Fruit fly (Drosophila melanogaster) whole organism, embryonic: ENCODE data around the gene CG5056.

Source experiments
- Abd-B ChIP-seq: fragments of 200-800 bp; sonication (Bioruptor generic); optimal IDR thresholded peaks from 2 replicates; lab custom pipeline; 2018; ENCODE audit warnings: missing biosample characterization, mild to moderate bottlenecking, missing genetic modification characterization, moderate library complexity
- BEAF-32 ChIP-seq: fragments of 200-800 bp; sonication (Bioruptor generic); optimal IDR thresholded peaks from 3 replicates; lab custom pipeline; 2017; ENCODE audit warnings: missing biosample characterization, missing genetic modification characterization, mild to moderate bottlenecking, moderate library complexity, missing genetic modification reagents
- Blimp-1 ChIP-seq: fragments of 200-800 bp; sonication (Bioruptor generic); optimal IDR thresholded peaks from 3 replicates; lab custom pipeline; 2018; ENCODE audit warnings: missing biosample characterization, missing genetic modification characterization, mild to moderate bottlenecking, moderate library complexity, missing genetic modification reagents
- CG10147 ChIP-seq: fragments of 200-800 bp; sonication (Bioruptor generic); optimal IDR thresholded peaks from 2 replicates; lab custom pipeline; 2019; ENCODE audit warnings: missing biosample characterization, mild to moderate bottlenecking, missing genetic modification characterization, moderate library complexity
- CG11695 ChIP-seq: fragments of 200-800 bp; sonication (Bioruptor generic); IDR thresholded peaks from 3 replicates; pipeline ENCODE4 v1.3.6; 2022; ENCODE audit warnings: missing biosample characterization, missing genetic modification characterization
- CG13123 ChIP-seq: fragments of 200-800 bp; sonication (Bioruptor generic); optimal IDR thresholded peaks from 2 replicates; lab custom pipeline; 2016; ENCODE audit warnings: missing biosample characterization, missing genetic modification characterization
- CG13624 ChIP-seq: fragments of 200-800 bp; sonication (Bioruptor generic); optimal IDR thresholded peaks from 2 replicates; lab custom pipeline; 2016; ENCODE audit warnings: missing biosample characterization, missing genetic modification characterization
- CG15011 ChIP-seq: fragments of 200-800 bp; sonication (Bioruptor generic); optimal IDR thresholded peaks from 3 replicates; lab custom pipeline; 2018; ENCODE audit warnings: missing biosample characterization, mild to moderate bottlenecking, missing genetic modification characterization
- CG15601 ChIP-seq: fragments of 200-800 bp; sonication (Bioruptor generic); optimal IDR thresholded peaks from 3 replicates; lab custom pipeline; 2019; ENCODE audit warnings: missing biosample characterization, mild to moderate bottlenecking, missing genetic modification characterization, moderate library complexity
- CG17385 ChIP-seq: fragments of 200-800 bp; sonication (Bioruptor generic); optimal IDR thresholded peaks from 3 replicates; lab custom pipeline; 2018; ENCODE audit warnings: missing biosample characterization, mild to moderate bottlenecking, missing genetic modification characterization
- CG17912 ChIP-seq: fragments of 200-800 bp; sonication (Bioruptor generic); optimal IDR thresholded peaks from 2 replicates; lab custom pipeline; 2018; ENCODE audit warnings: missing biosample characterization, mild to moderate bottlenecking, missing genetic modification characterization
- CG18619 ChIP-seq: fragments of 200-800 bp; sonication (Bioruptor generic); optimal IDR thresholded peaks from 3 replicates; lab custom pipeline; 2017; ENCODE audit warnings: missing biosample characterization, mild to moderate bottlenecking, missing genetic modification characterization
- CG2129 ChIP-seq: fragments of 200-800 bp; sonication (Bioruptor generic); IDR thresholded peaks from 2 replicates; pipeline ENCODE4 v1.3.6; 2022; ENCODE audit warnings: missing biosample characterization, missing genetic modification characterization; ENCODE audit not compliant: partially characterized antibody
- CG30431 ChIP-seq: fragments of 200-800 bp; sonication (Bioruptor generic); optimal IDR thresholded peaks from 2 replicates; lab custom pipeline; 2017; ENCODE audit warnings: missing biosample characterization, missing genetic modification characterization
- CG34224 ChIP-seq: fragments of 200-800 bp; sonication (Bioruptor generic); IDR thresholded peaks from 3 replicates; pipeline ENCODE4 v1.3.6; 2022; ENCODE audit warnings: missing biosample characterization, missing genetic modification characterization; ENCODE audit not compliant: partially characterized antibody
- CG4404 ChIP-seq: fragments of 200-800 bp; sonication (Bioruptor generic); IDR thresholded peaks from 2 replicates; pipeline ENCODE4 v1.3.6; 2022; ENCODE audit warnings: missing biosample characterization, missing genetic modification characterization
- CG5245 ChIP-seq: fragments of 200-800 bp; sonication (Bioruptor generic); optimal IDR thresholded peaks from 3 replicates; lab custom pipeline; 2016; ENCODE audit warnings: missing biosample characterization, missing genetic modification characterization
- CG6175 ChIP-seq: fragments of 200-800 bp; sonication (Bioruptor generic); IDR thresholded peaks from 3 replicates; pipeline ENCODE4 v1.3.6; 2022; ENCODE audit warnings: missing biosample characterization, missing genetic modification characterization
- CG6683 ChIP-seq: fragments of 200-800 bp; sonication (Bioruptor generic); optimal IDR thresholded peaks from 2 replicates; lab custom pipeline; 2017; ENCODE audit warnings: missing biosample characterization, mild to moderate bottlenecking, missing genetic modification characterization, missing genetic modification reagents
- CG7556 ChIP-seq: fragments of 200-800 bp; sonication (Bioruptor generic); optimal IDR thresholded peaks from 2 replicates; lab custom pipeline; 2017; ENCODE audit warnings: missing biosample characterization, mild to moderate bottlenecking, missing genetic modification characterization
- CG7928 ChIP-seq: fragments of 200-800 bp; sonication (Bioruptor generic); optimal IDR thresholded peaks from 2 replicates; lab custom pipeline; 2017; ENCODE audit warnings: missing biosample characterization, mild to moderate bottlenecking, missing genetic modification characterization
- CG7963 ChIP-seq: fragments of 200-800 bp; sonication (Bioruptor generic); IDR thresholded peaks from 3 replicates; pipeline ENCODE4 v1.3.6; 2022; ENCODE audit warnings: missing biosample characterization, missing genetic modification characterization; ENCODE audit not compliant: partially characterized antibody
- CG8478 ChIP-seq: fragments of >200 bp; optimal IDR thresholded peaks from 2 replicates; lab custom pipeline; 2018
- CG9817 ChIP-seq: fragments of 200-800 bp; sonication (Bioruptor generic); optimal IDR thresholded peaks from 2 replicates; lab custom pipeline; 2018; ENCODE audit warnings: missing biosample characterization, mild to moderate bottlenecking, missing genetic modification characterization, moderate library complexity
- CTCF ChIP-seq: fragments of 200-800 bp; sonication (Bioruptor generic); optimal IDR thresholded peaks from 2 replicates; lab custom pipeline; 2017; ENCODE audit warnings: missing biosample characterization, mild to moderate bottlenecking, missing genetic modification characterization, moderate library complexity
- Chrac-16 ChIP-seq: fragments of 200-800 bp; sonication (Bioruptor generic); optimal IDR thresholded peaks from 3 replicates; lab custom pipeline; 2016; ENCODE audit warnings: missing biosample characterization, missing genetic modification characterization
- CkIIα-i1 ChIP-seq: fragments of 200-800 bp; sonication (Bioruptor generic); IDR thresholded peaks from 2 replicates; pipeline ENCODE4 v1.3.6; 2022; ENCODE audit warnings: missing biosample characterization, missing genetic modification characterization
- Deaf1 ChIP-seq: fragments of 200-800 bp; optimal IDR thresholded peaks from 3 replicates; lab custom pipeline; 2019; ENCODE audit warnings: missing biosample characterization, mild to moderate bottlenecking, missing genetic modification characterization, moderate library complexity
- Dip2 ChIP-seq: fragments of 200-800 bp; sonication (Bioruptor generic); IDR thresholded peaks from 2 replicates; pipeline ENCODE4 v1.3.6; 2022; ENCODE audit warnings: missing biosample characterization, missing genetic modification characterization
- Dref ChIP-seq: fragments of 200-800 bp; sonication (Bioruptor generic); IDR thresholded peaks from 2 replicates; pipeline ENCODE4 v1.3.6; 2022; ENCODE audit warnings: missing biosample characterization, missing genetic modification characterization
- E2f2 ChIP-seq: fragments of 200-800 bp; sonication (Bioruptor generic); IDR thresholded peaks from 2 replicates; pipeline ENCODE4 v1.3.6; 2022; ENCODE audit warnings: missing biosample characterization, missing genetic modification characterization
- Ets65A ChIP-seq: fragments of 200-800 bp; sonication (Bioruptor generic); peaks from one replicate; lab custom pipeline; 2016; ENCODE audit warnings: missing biosample characterization, missing genetic modification characterization
- Hand ChIP-seq: fragments of 200-800 bp; sonication (Bioruptor generic); optimal IDR thresholded peaks from 2 replicates; lab custom pipeline; 2017; ENCODE audit warnings: mild to moderate bottlenecking, missing biosample characterization, missing genetic modification reagents, missing genetic modification characterization
- Hr3 ChIP-seq: fragments of 200-800 bp; sonication (Bioruptor generic); optimal IDR thresholded peaks from 3 replicates; lab custom pipeline; 2016; ENCODE audit warnings: missing biosample characterization, missing genetic modification characterization
- Kr ChIP-seq: fragments of 200-800 bp; sonication (Bioruptor generic); optimal IDR thresholded peaks from 2 replicates; lab custom pipeline; 2017; ENCODE audit warnings: missing biosample characterization, mild to moderate bottlenecking, missing genetic modification characterization
- Neu2 ChIP-seq: fragments of 200-800 bp; sonication (Bioruptor generic); optimal IDR thresholded peaks from 3 replicates; lab custom pipeline; 2016; ENCODE audit warnings: missing biosample characterization, missing genetic modification characterization, borderline replicate concordance
- Nf-YB ChIP-seq: fragments of 200-800 bp; sonication (Bioruptor generic); optimal IDR thresholded peaks from 3 replicates; lab custom pipeline; 2019; ENCODE audit warnings: missing biosample characterization, mild to moderate bottlenecking, missing genetic modification characterization, moderate library complexity
- ase ChIP-seq: fragments of 200-800 bp; sonication (Bioruptor generic); IDR thresholded peaks from 3 replicates; pipeline ENCODE4 v1.3.6; 2022; ENCODE audit warnings: missing biosample characterization, missing genetic modification characterization
- ato ChIP-seq: fragments of 200-800 bp; sonication (Bioruptor generic); IDR thresholded peaks from 2 replicates; pipeline ENCODE4 v1.3.6; 2022; ENCODE audit warnings: missing biosample characterization, missing genetic modification characterization; ENCODE audit not compliant: partially characterized antibody
- croc ChIP-seq: fragments of 200-800 bp; sonication (Bioruptor generic); conservative IDR thresholded peaks from 3 replicates; pipeline ENCODE4 v1.3.6; 2022; ENCODE audit warnings: missing biosample characterization, missing genetic modification characterization
- crol ChIP-seq: fragments of 200-800 bp; sonication (Bioruptor generic); IDR thresholded peaks from 2 replicates; pipeline ENCODE4 v1.3.6; 2022; ENCODE audit warnings: missing biosample characterization, missing genetic modification characterization
- eve ChIP-seq, 2 experiments: fragments of >200 bp; optimal IDR thresholded peaks; 2 replicates each; lab custom pipeline; 2017; ENCODE audit warnings: missing biosample characterization in 2 of 2, missing genetic modification characterization in 2 of 2
- exex ChIP-seq: fragments of 200-800 bp; sonication (Bioruptor generic); optimal IDR thresholded peaks from 4 replicates; lab custom pipeline; 2018; ENCODE audit warnings: missing biosample characterization, mild to moderate bottlenecking, missing genetic modification characterization, moderate library complexity
- gcm2 ChIP-seq: fragments of 200-800 bp; sonication (Bioruptor generic); optimal IDR thresholded peaks from 2 replicates; lab custom pipeline; 2016; ENCODE audit warnings: missing biosample characterization, missing genetic modification characterization
- gsb ChIP-seq: fragments of 200-800 bp; sonication (Bioruptor generic); IDR thresholded peaks from 2 replicates; pipeline ENCODE4 v1.3.6; 2022; ENCODE audit warnings: missing biosample characterization, missing genetic modification characterization
- kni ChIP-seq: fragments of 200-800 bp; sonication (Bioruptor generic); optimal IDR thresholded peaks from 3 replicates; lab custom pipeline; 2017; ENCODE audit warnings: mild to moderate bottlenecking, missing biosample characterization, missing genetic modification reagents, missing genetic modification characterization
- knrl ChIP-seq: fragments of 200-800 bp; sonication (Bioruptor generic); IDR thresholded peaks from 3 replicates; pipeline ENCODE4 v1.3.6; 2022; ENCODE audit warnings: missing biosample characterization, missing genetic modification characterization; ENCODE audit not compliant: partially characterized antibody
- lbe ChIP-seq: fragments of 200-800 bp; sonication (Bioruptor generic); optimal IDR thresholded peaks from 2 replicates; lab custom pipeline; 2016; ENCODE audit warnings: missing biosample characterization, mild to moderate bottlenecking, missing genetic modification characterization
- pho ChIP-seq: fragments of 200-800 bp; sonication (Bioruptor generic); optimal IDR thresholded peaks from 2 replicates; lab custom pipeline; 2016; ENCODE audit warnings: missing biosample characterization, missing genetic modification characterization
- sob ChIP-seq: fragments of 200-800 bp; sonication (Bioruptor generic); IDR thresholded peaks from 2 replicates; pipeline ENCODE4 v1.3.6; 2022; ENCODE audit warnings: missing biosample characterization, missing genetic modification characterization
- zen2 ChIP-seq: fragments of 200-800 bp; sonication (Bioruptor generic); IDR thresholded peaks from 3 replicates; pipeline ENCODE4 v1.3.6; 2022; ENCODE audit warnings: missing biosample characterization, missing genetic modification characterization; ENCODE audit not compliant: partially characterized antibody

Gene CG5056

dm6 chr2L:10408122-10408576, 41.7 kb downstream of the CG5056 start, which contains the start of the genes Ip259 and RpS27A (continued):
- TF ChIP-seq Deaf1 (tag; lab: Kevin White, UChicago): no peak
- peak; percentile 50 for TF ChIP-seq pho (GFP tag; lab: Kevin White, UChicago)
- no peak for TF ChIP-seq Dip2 (GFP tag; lab: Robert Waterston, UW)
- TF ChIP-seq kni (GFP tag; lab: Kevin White, UChicago): no peak
- TF ChIP-seq CG5245 (GFP tag; lab: Kevin White, UChicago): peak; percentile 7
- peak; percentile 58 for TF ChIP-seq Nf-YB
- peak; percentile 10 for TF ChIP-seq gcm2
- peak; percentile 40 for TF ChIP-seq BEAF-32 (GFP tag; lab: Kevin White, UChicago)
- TF ChIP-seq exex (tag; lab: Kevin White, UChicago): no peak
- TF ChIP-seq Ets65A: peak; percentile 98
- peak; percentile 80 for TF ChIP-seq CG17912
- no peak for TF ChIP-seq CG7963
- peak; percentile 82 for TF ChIP-seq CG13624 (GFP tag; lab: Kevin White, UChicago)
- TF ChIP-seq sob (GFP tag; lab: Robert Waterston, UW): peak; percentile 84
- no peak for TF ChIP-seq zen2 (GFP tag; lab: Robert Waterston, UW)
- TF ChIP-seq CG34224: no peak; the same call in 2 of the 3 replicates
- no peak for TF ChIP-seq ato (GFP tag; lab: Robert Waterston, UW)
- TF ChIP-seq Neu2 (GFP tag; lab: Kevin White, UChicago): no peak
- TF ChIP-seq CG7556 (GFP tag; lab: Kevin White, UChicago): no peak
- peak; percentile 55 for TF ChIP-seq CG15601 (tag; lab: Kevin White, UChicago)
- TF ChIP-seq CG8478: no peak
- TF ChIP-seq E2f2 (GFP tag; lab: Robert Waterston, UW): peak; percentile 27; the same call in 1 of the 2 replicates
- TF ChIP-seq CG30431 (GFP tag; lab: Kevin White, UChicago): peak; percentile 69
- TF ChIP-seq CG2129 (GFP tag; lab: Robert Waterston, UW): no peak
- TF ChIP-seq Chrac-16 (GFP tag; lab: Kevin White, UChicago): peak; percentile 52
- no peak for TF ChIP-seq CTCF (GFP tag; lab: Kevin White, UChicago)
- peak; percentile 65; the same call in 2 of the 3 replicates for TF ChIP-seq ase (GFP tag; lab: Robert Waterston, UW)
- TF ChIP-seq CG7928 (GFP tag; lab: Kevin White, UChicago): peak; percentile 69
- TF ChIP-seq gsb (GFP tag; lab: Robert Waterston, UW): peak; percentile 40
- TF ChIP-seq Hand (GFP tag; lab: Kevin White, UChicago): peak; percentile 25
- no peak for TF ChIP-seq Kr
- TF ChIP-seq Abd-B: no peak
- TF ChIP-seq CG18619 (GFP tag; lab: Kevin White, UChicago): peak; percentile 84
- no peak for TF ChIP-seq CG6175 (GFP tag; lab: Robert Waterston, UW)
- peak; percentile 57; the same call in 2 of the 3 replicates for TF ChIP-seq CG11695 (GFP tag; lab: Robert Waterston, UW)
- TF ChIP-seq CG13123 (GFP tag; lab: Kevin White, UChicago): peak; percentile 30
- TF ChIP-seq Blimp-1 (GFP tag; lab: Kevin White, UChicago): no peak
- peak; percentile 81 for TF ChIP-seq CG17385 (GFP tag; lab: Kevin White, UChicago)
- peak; percentile 33 for TF ChIP-seq Hr3 (GFP tag; lab: Kevin White, UChicago)
- TF ChIP-seq CG10147 (GFP tag; lab: Kevin White, UChicago): peak; percentile 66
- peak; percentile 70 for TF ChIP-seq CG9817 (tag; lab: Kevin White, UChicago)
- TF ChIP-seq eve (GFP tag; optimal IDR thresholded peaks at IDR 0.05; lab: Kevin White, UChicago): peak in 1 of 2 experiments; percentile 77
- no peak for TF ChIP-seq CG4404 (GFP tag; lab: Robert Waterston, UW)
- peak; percentile 57 for TF ChIP-seq Dref (GFP tag; lab: Robert Waterston, UW)
- TF ChIP-seq CG15011: peak; percentile 69
- TF ChIP-seq croc (GFP tag; lab: Robert Waterston, UW): peak; percentile 61
- no peak; the same call in 2 of the 3 replicates for TF ChIP-seq knrl
- TF ChIP-seq lbe (GFP tag; lab: Kevin White, UChicago): peak; percentile 61
- no peak for TF ChIP-seq crol (GFP tag; lab: Robert Waterston, UW)
- no peak for TF ChIP-seq CkIIα-i1 (GFP tag; lab: Robert Waterston, UW)
- peak; percentile 51 for TF ChIP-seq CG6683 (GFP tag; lab: Kevin White, UChicago)
